Worm (Caenorhabditis elegans) whole organism, L1 larva: ENCODE results near the gene cutl-15.

ENCODE experiments used
- aly-2 ChIP-seq: fragments of 150-350 bp; optimal IDR thresholded peaks from 2 replicates; lab custom pipeline; 2014; ENCODE audit warnings: missing biosample characterization, missing genetic modification characterization
- ceh-82 ChIP-seq, 3 experiments: fragments of 150-350 bp in 1 of 3; sonication (generic microtip) in 2 of 3; optimal IDR thresholded peaks; 2 replicates each; lab custom pipeline; 2014 to 2017; ENCODE audit warnings: missing biosample characterization in 3 of 3, missing genetic modification characterization in 3 of 3
- dpl-1 ChIP-seq, 3 experiments: fragments of 150-350 bp in 2 of 3; sonication (generic microtip) in 1 of 3; optimal IDR thresholded peaks; 2 replicates each; lab custom pipeline; 2014 to 2017; ENCODE audit warnings: missing biosample characterization in 3 of 3, missing genetic modification characterization in 3 of 3, missing genetic modification reagents in 3 of 3
- elt-2 ChIP-seq: sonication (generic microtip); optimal IDR thresholded peaks from 2 replicates; lab custom pipeline; 2016; ENCODE audit warnings: missing genetic modification characterization, mild to moderate bottlenecking, inconsistent platforms, missing compliant biosample characterization, missing genetic modification reagents
- fos-1 ChIP-seq: fragments of 150-350 bp; optimal IDR thresholded peaks from 2 replicates; lab custom pipeline; 2014; ENCODE audit warnings: missing biosample characterization, missing genetic modification characterization
- jun-1 ChIP-seq: fragments of 150-350 bp; optimal IDR thresholded peaks from 2 replicates; lab custom pipeline; 2014; ENCODE audit warnings: missing biosample characterization, missing genetic modification reagents, missing genetic modification characterization
- lin-15B ChIP-seq: fragments of 150-350 bp; sonication (generic microtip); optimal IDR thresholded peaks from 3 replicates; lab custom pipeline; 2014; ENCODE audit warnings: missing biosample characterization, missing genetic modification characterization
- mab-9 ChIP-seq: fragments of 200-800 bp; sonication (Bioruptor generic); IDR thresholded peaks from 2 replicates; pipeline ENCODE4 v1.3.6; 2022; ENCODE audit warnings: missing genetic modification reagents, missing genetic modification characterization, missing compliant biosample characterization
- pqm-1 ChIP-seq: sonication (generic microtip); optimal IDR thresholded peaks from 3 replicates; lab custom pipeline; 2017; ENCODE audit warnings: missing biosample characterization, missing genetic modification characterization
- skn-1 ChIP-seq: fragments of 150-350 bp; optimal IDR thresholded peaks from 2 replicates; lab custom pipeline; 2014; ENCODE audit warnings: missing biosample characterization, missing genetic modification characterization
- unc-62 ChIP-seq: fragments of 150-350 bp; optimal IDR thresholded peaks from 2 replicates; lab custom pipeline; 2014; ENCODE audit warnings: missing biosample characterization, missing genetic modification reagents, missing genetic modification characterization

DNA sequence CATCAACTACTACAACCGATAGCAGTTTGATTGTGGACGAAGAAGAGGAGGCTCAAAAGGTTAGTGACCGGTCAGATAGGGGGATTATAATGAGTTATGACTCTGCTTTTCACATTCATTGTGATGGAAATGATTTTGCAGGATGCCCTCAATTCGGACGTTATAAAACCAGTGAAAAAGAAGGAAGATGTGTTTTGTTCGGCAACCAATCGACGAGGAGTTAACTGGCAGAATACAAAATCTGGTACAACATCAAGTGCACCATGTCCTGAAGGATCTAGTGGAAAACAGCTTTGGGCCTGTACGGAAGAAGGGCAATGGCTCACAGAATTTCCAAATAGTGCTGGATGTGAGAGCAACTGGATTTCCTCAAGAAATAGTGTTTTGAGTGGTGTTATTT, 43.6 kb downstream of the cutl-15 start:
- TF ChIP-seq aly-2 (no peak), elt-2 (no peak), mab-9 (GFP tag; lab: Robert Waterston, UW) (no peak), ceh-82 (tag; optimal IDR thresholded peaks at IDR 0.05; lab: Kevin White, UChicago) (no peak), jun-1 (no peak), skn-1 (no peak), fos-1 (no peak), pqm-1 (tag; lab: Kevin White, UChicago) (no peak), unc-62 (GFP tag; lab: Kevin White, UChicago) (no peak), lin-15B (tag; lab: Kevin White, UChicago) (no peak), dpl-1 (GFP tag; optimal IDR thresholded peaks at IDR 0.05; lab: Kevin White, UChicago) (no peak)
